Worm (Caenorhabditis elegans) whole organism, L3 larva: Measurements from ENCODE around the gene F42G2.2.

Experiments
- R02D3.7 ChIP-seq: fragments of 150-350 bp; optimal IDR thresholded peaks from 2 replicates; lab custom pipeline; 2014; ENCODE audit warnings: missing biosample characterization, missing genetic modification characterization
- ZK546.5 ChIP-seq: sonication (generic microtip); optimal IDR thresholded peaks from 2 replicates; lab custom pipeline; 2017; ENCODE audit warnings: missing biosample characterization, missing genetic modification characterization
- aly-2 ChIP-seq: fragments of 150-350 bp; optimal IDR thresholded peaks from 2 replicates; lab custom pipeline; 2014; ENCODE audit warnings: missing biosample characterization, missing genetic modification characterization
- ceh-16 ChIP-seq: sonication (generic microtip); optimal IDR thresholded peaks from 2 replicates; lab custom pipeline; 2017; ENCODE audit warnings: missing biosample characterization, missing genetic modification characterization
- ceh-28 ChIP-seq: fragments of 150-350 bp; optimal IDR thresholded peaks from 2 replicates; lab custom pipeline; 2014; ENCODE audit warnings: missing biosample characterization, missing genetic modification reagents, missing genetic modification characterization
- ceh-82 ChIP-seq: fragments of 150-350 bp; optimal IDR thresholded peaks from 2 replicates; lab custom pipeline; 2014; ENCODE audit warnings: missing biosample characterization, missing genetic modification characterization
- daf-12 ChIP-seq: fragments of 150-350 bp; optimal IDR thresholded peaks from 2 replicates; lab custom pipeline; 2014; ENCODE audit warnings: missing biosample characterization, missing genetic modification reagents, missing genetic modification characterization
- egl-27 ChIP-seq: sonication (generic microtip); optimal IDR thresholded peaks from 4 replicates; lab custom pipeline; 2017; ENCODE audit warnings: missing biosample characterization, missing genetic modification reagents, missing genetic modification characterization
- egl-5 ChIP-seq: fragments of 150-350 bp; optimal IDR thresholded peaks from 2 replicates; lab custom pipeline; 2017; ENCODE audit warnings: missing biosample characterization, missing genetic modification reagents, missing genetic modification characterization, inconsistent platforms
- elt-1 ChIP-seq: fragments of 150-350 bp; optimal IDR thresholded peaks from 2 replicates; lab custom pipeline; 2014; ENCODE audit warnings: missing biosample characterization, missing genetic modification characterization
- elt-3 ChIP-seq, 3 experiments: fragments of 150-350 bp in 1 of 3; sonication (generic microtip) in 2 of 3; optimal IDR thresholded peaks; 2 replicates in 2 of 3; 4 replicates in 1 of 3; lab custom pipeline; 2014 to 2017; ENCODE audit warnings: missing biosample characterization in 3 of 3, missing genetic modification characterization in 3 of 3
- fkh-10 ChIP-seq: sonication (generic microtip); optimal IDR thresholded peaks from 2 replicates; lab custom pipeline; 2017; ENCODE audit warnings: missing biosample characterization, missing genetic modification reagents, missing genetic modification characterization
- fos-1 ChIP-seq: fragments of 150-350 bp; optimal IDR thresholded peaks from 2 replicates; lab custom pipeline; 2014; ENCODE audit warnings: missing biosample characterization, missing genetic modification characterization
- jun-1 ChIP-seq: fragments of 150-350 bp; optimal IDR thresholded peaks from 2 replicates; lab custom pipeline; 2014; ENCODE audit warnings: missing biosample characterization, missing genetic modification reagents, missing genetic modification characterization
- lin-15B ChIP-seq: fragments of 150-350 bp; optimal IDR thresholded peaks from 2 replicates; lab custom pipeline; 2014; ENCODE audit warnings: missing biosample characterization, missing genetic modification characterization
- lin-39 ChIP-seq: fragments of 150-350 bp; optimal IDR thresholded peaks from 2 replicates; lab custom pipeline; 2018; ENCODE audit warnings: missing biosample characterization, missing genetic modification reagents, missing genetic modification characterization
- mdl-1 ChIP-seq: fragments of 150-350 bp; optimal IDR thresholded peaks from 2 replicates; lab custom pipeline; 2014; ENCODE audit warnings: missing biosample characterization, missing genetic modification characterization
- mml-1 ChIP-seq: fragments of 150-350 bp; sonication (generic microtip); optimal IDR thresholded peaks from 3 replicates; lab custom pipeline; 2014; ENCODE audit warnings: missing biosample characterization, missing genetic modification characterization
- nfya-1 ChIP-seq: sonication (generic microtip); optimal IDR thresholded peaks from 2 replicates; lab custom pipeline; 2017; ENCODE audit warnings: missing genetic modification characterization, mild to moderate bottlenecking, missing compliant biosample characterization, antibody characterized with exemption, moderate library complexity; ENCODE audit not compliant: insufficient read depth
- nhr-12 ChIP-seq: fragments of 150-350 bp; optimal IDR thresholded peaks from 2 replicates; lab custom pipeline; 2014; ENCODE audit warnings: missing biosample characterization, missing genetic modification characterization
- nhr-23 ChIP-seq: fragments of 150-350 bp; optimal IDR thresholded peaks from 2 replicates; lab custom pipeline; 2014; ENCODE audit warnings: missing biosample characterization, missing genetic modification reagents, missing genetic modification characterization
- nhr-25 ChIP-seq: sonication (generic microtip); optimal IDR thresholded peaks from 2 replicates; lab custom pipeline; 2017; ENCODE audit warnings: missing biosample characterization, missing genetic modification characterization
- nhr-28 ChIP-seq: fragments of 150-350 bp; optimal IDR thresholded peaks from 2 replicates; lab custom pipeline; 2014; ENCODE audit warnings: missing biosample characterization, missing genetic modification characterization
- nhr-43 ChIP-seq: sonication (generic microtip); optimal IDR thresholded peaks from 2 replicates; lab custom pipeline; 2016; ENCODE audit warnings: mild to moderate bottlenecking, missing genetic modification characterization, missing compliant biosample characterization; ENCODE audit not compliant: poor library complexity, severe bottlenecking
- nhr-76 ChIP-seq: fragments of 150-350 bp; sonication (generic microtip); optimal IDR thresholded peaks from 5 replicates; lab custom pipeline; 2014; ENCODE audit warnings: missing biosample characterization, missing genetic modification characterization
- nhr-77 ChIP-seq: fragments of 150-350 bp; optimal IDR thresholded peaks from 2 replicates; lab custom pipeline; 2014; ENCODE audit warnings: missing biosample characterization, missing genetic modification characterization
- pha-4 ChIP-seq: fragments of 150-350 bp; optimal IDR thresholded peaks from 2 replicates; lab custom pipeline; 2014; ENCODE audit warnings: missing biosample characterization, missing genetic modification reagents, missing genetic modification characterization
- pqm-1 ChIP-seq: fragments of 150-350 bp; optimal IDR thresholded peaks from 2 replicates; lab custom pipeline; 2017; ENCODE audit warnings: missing biosample characterization, missing genetic modification characterization, inconsistent platforms
- sea-2 ChIP-seq: fragments of 150-350 bp; sonication (generic microtip); optimal IDR thresholded peaks from 4 replicates; lab custom pipeline; 2014; ENCODE audit warnings: missing biosample characterization, missing genetic modification reagents, missing genetic modification characterization
- skn-1 ChIP-seq: fragments of 150-350 bp; optimal IDR thresholded peaks from 2 replicates; lab custom pipeline; 2014; ENCODE audit warnings: missing biosample characterization, missing genetic modification characterization
- snpc-4 ChIP-seq: fragments of 150-350 bp; optimal IDR thresholded peaks from 2 replicates; lab custom pipeline; 2014; ENCODE audit warnings: missing biosample characterization, missing genetic modification characterization
- tbx-2 ChIP-seq: sonication (generic microtip); optimal IDR thresholded peaks from 2 replicates; lab custom pipeline; 2016; ENCODE audit warnings: mild to moderate bottlenecking, missing genetic modification characterization, missing compliant biosample characterization
- unc-39 ChIP-seq: sonication (generic microtip); optimal IDR thresholded peaks from 4 replicates; lab custom pipeline; 2017; ENCODE audit warnings: missing biosample characterization, missing genetic modification characterization
- unc-62 ChIP-seq: fragments of 150-350 bp; sonication (generic microtip); optimal IDR thresholded peaks from 4 replicates; lab custom pipeline; 2014; ENCODE audit warnings: missing biosample characterization, missing genetic modification reagents, missing genetic modification characterization
- ztf-11 ChIP-seq: fragments of 150-350 bp; optimal IDR thresholded peaks from 2 replicates; lab custom pipeline; 2014; ENCODE audit warnings: missing biosample characterization, missing genetic modification characterization
- ztf-4 ChIP-seq: fragments of 150-350 bp; optimal IDR thresholded peaks from 2 replicates; lab custom pipeline; 2014; ENCODE audit warnings: missing biosample characterization, missing genetic modification characterization

F42G2.2 gene

DNA sequence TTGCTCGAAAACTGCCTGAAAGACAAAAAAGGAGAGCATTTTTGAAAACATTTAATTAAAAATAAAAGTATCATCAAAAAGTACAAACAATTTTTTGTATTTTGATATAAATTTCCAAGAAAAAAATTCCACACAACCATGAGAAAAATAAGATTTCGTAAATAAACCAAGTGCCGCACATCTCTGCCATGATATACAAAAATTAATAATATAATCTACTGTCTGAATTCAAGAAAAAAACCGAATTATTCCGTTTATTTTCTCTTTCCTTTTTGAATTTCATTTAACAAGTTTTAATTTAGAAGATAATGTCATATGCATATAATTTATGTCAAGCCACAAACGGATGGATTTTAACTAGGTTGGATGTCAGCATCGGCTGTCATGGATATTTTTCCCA, at the start of gene F42G2.2:
Gene F42G2.2 (plus strand): TSS at position 301 of the 400 bp plus-strand sequence.
- TF ChIP-seq mml-1 (tag; lab: Kevin White, UChicago) (no peak), nhr-12 (no peak), nhr-25 (tag; lab: Kevin White, UChicago) (no peak), sea-2 (GFP tag; lab: Kevin White, UChicago) (no peak), daf-12 (tag; lab: Kevin White, UChicago) (no peak), elt-1 (tag; lab: Kevin White, UChicago) (no peak), mdl-1 (tag; lab: Kevin White, UChicago) (no peak), egl-27 (tag; lab: Kevin White, UChicago) (no peak), ceh-82 (tag; lab: Kevin White, UChicago) (no peak), fos-1 (tag; lab: Kevin White, UChicago) (no peak), aly-2 (tag; lab: Kevin White, UChicago) (no peak), nhr-28 (tag; lab: Kevin White, UChicago) (no peak), nhr-43 (no peak), unc-39 (no peak), snpc-4 (tag; lab: Kevin White, UChicago) (no peak), ceh-28 (tag; lab: Kevin White, UChicago) (no peak), nhr-76 (tag; lab: Kevin White, UChicago) (no peak)

DNA sequence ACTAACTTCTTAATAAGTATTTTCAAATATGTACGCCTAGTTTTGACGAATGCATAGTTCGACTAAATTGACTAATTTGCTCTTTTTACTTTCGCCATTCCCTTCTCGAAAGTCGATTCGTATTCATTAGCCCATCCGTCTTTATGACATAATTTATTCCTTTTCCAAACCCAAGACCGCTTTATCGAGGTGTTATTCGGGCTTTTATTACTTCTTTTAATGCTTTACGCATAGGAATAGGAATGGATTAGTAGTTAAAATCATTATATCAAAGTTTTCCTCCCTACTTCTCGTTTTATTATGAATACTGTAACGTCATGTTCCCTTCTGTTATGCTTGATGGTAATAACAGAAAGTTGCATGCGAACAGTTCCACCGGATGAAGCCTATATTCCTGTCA, 47.0 kb upstream of the F42G2.2 start, which contains the start of gene F16G10.2:
Gene F16G10.2 (plus strand): TSS at position 301 of the 400 bp plus-strand sequence.
- TF ChIP-seq ZK546.5 (tag; lab: Kevin White, UChicago) (no peak), ztf-4 (tag; lab: Kevin White, UChicago) (no peak), pqm-1 (tag; lab: Kevin White, UChicago) (no peak), nhr-77 (tag; lab: Kevin White, UChicago) (no peak), unc-39 (no peak), snpc-4 (tag; lab: Kevin White, UChicago) (no peak), nhr-12 (no peak), elt-1 (tag; lab: Kevin White, UChicago) (no peak), nfya-1 (tag; lab: Kevin White, UChicago) (no peak), daf-12 (tag; lab: Kevin White, UChicago) (no peak), nhr-43 (no peak), pha-4 (tag; lab: Kevin White, UChicago) (no peak), skn-1 (tag; lab: Kevin White, UChicago) (no peak), nhr-23 (no peak), R02D3.7 (tag; lab: Kevin White, UChicago) (no peak), nhr-76 (tag; lab: Kevin White, UChicago) (no peak), egl-5 (tag; lab: Kevin White, UChicago) (no peak), mdl-1 (tag; lab: Kevin White, UChicago) (no peak), ceh-82 (tag; lab: Kevin White, UChicago) (no peak), lin-15B (tag; lab: Kevin White, UChicago) (no peak)

DNA sequence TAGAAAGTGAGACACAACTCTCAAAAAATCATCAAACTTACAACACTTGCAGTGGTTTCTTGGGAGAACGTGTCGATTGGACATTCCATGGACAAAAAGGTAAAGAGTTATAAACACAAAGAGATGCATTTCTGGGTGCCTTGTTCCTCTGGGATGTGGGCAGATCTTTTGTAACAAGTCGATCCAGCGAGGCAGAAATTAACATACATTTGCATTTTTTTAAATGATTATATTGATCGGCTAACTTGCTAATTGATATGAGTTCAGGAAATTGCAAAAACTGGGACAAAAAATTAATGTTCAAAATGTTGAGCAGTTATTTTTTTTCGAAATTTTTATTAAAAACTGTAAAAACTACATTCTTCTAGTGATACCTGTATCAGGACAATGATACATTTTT, 44.3 kb upstream of the F42G2.2 start, which contains the start of gene F16G10.6:
Gene F16G10.6 (minus strand): TSS at position 101 of the 400 bp plus-strand sequence.
- no peak for TF ChIP-seq snpc-4 (tag; lab: Kevin White, UChicago)
- TF ChIP-seq ztf-4 (tag; lab: Kevin White, UChicago), result no peak
- TF ChIP-seq jun-1, result no peak
- no peak for TF ChIP-seq unc-62
- TF ChIP-seq nhr-28 (tag; lab: Kevin White, UChicago), result no peak
- no peak for TF ChIP-seq fkh-10 (GFP tag; lab: Kevin White, UChicago)
- no peak for TF ChIP-seq elt-1 (tag; lab: Kevin White, UChicago)
- TF ChIP-seq ceh-16 (tag; lab: Kevin White, UChicago), result no peak
- TF ChIP-seq egl-5 (tag; lab: Kevin White, UChicago), result no peak
- TF ChIP-seq pqm-1 (tag; lab: Kevin White, UChicago), result no peak
- TF ChIP-seq sea-2 (GFP tag; lab: Kevin White, UChicago), result no peak
- TF ChIP-seq tbx-2, result no peak
- no peak for TF ChIP-seq elt-3 (tag; optimal IDR thresholded peaks at IDR 0.05; lab: Kevin White, UChicago)
- no peak for TF ChIP-seq lin-39
- TF ChIP-seq mml-1 (tag; lab: Kevin White, UChicago), result no peak
- no peak for TF ChIP-seq nhr-23
- TF ChIP-seq ztf-11 (tag; lab: Kevin White, UChicago), result no peak
- TF ChIP-seq nhr-43, result no peak
